In genomic region chrIV:11103501-11103900, ce11 we compare ENCODE assay signal across 2 worm cellular contexts.
TF ChIP-seq lines count a peak whose summit lies in the region.

No protein-coding gene starts in this region.

TF ChIP-seq in whole organism, L1 larva, 84 proteins besides CTCF, POLR2A, EP300 and RAD21:
- TF ChIP-seq mab-9 (GFP tag; IDR thresholded peaks at IDR 0.05; lab: Robert Waterston, UW) (no peak), nhr-85 (tag; lab: Kevin White, UChicago) (peak; percentile 61)

TF ChIP-seq in whole organism, late embryonic, 69 proteins besides CTCF, POLR2A, EP300 and RAD21:
- peak; percentile 79 for TF ChIP-seq nhr-11 (tag; optimal IDR thresholded peaks at IDR 0.05; lab: Kevin White, UChicago)
- no peak for TF ChIP-seq unc-3 (GFP tag; conservative IDR thresholded peaks at IDR 0.05; lab: Robert Waterston, UW)
- TF ChIP-seq unc-3 (tag; optimal IDR thresholded peaks at IDR 0.05; lab: Kevin White, UChicago), result no peak
- TF ChIP-seq pros-1 (tag; optimal IDR thresholded peaks at IDR 0.05; lab: Kevin White, UChicago), result no peak
- TF ChIP-seq pha-2 (tag; optimal IDR thresholded peaks at IDR 0.05; lab: Kevin White, UChicago), result no peak
- no peak for TF ChIP-seq ahr-1 (tag; optimal IDR thresholded peaks at IDR 0.05; lab: Kevin White, UChicago)
- TF ChIP-seq K02D7.2 (tag; optimal IDR thresholded peaks at IDR 0.05; lab: Kevin White, UChicago), result no peak
- TF ChIP-seq ceh-19 (GFP tag; optimal IDR thresholded peaks at IDR 0.05; lab: Kevin White, UChicago), result no peak
- no peak for TF ChIP-seq fkh-6 (tag; optimal IDR thresholded peaks at IDR 0.05; lab: Kevin White, UChicago)
TF ChIP-seq in whole organism, late embryonic: peak in this region for 1.

Comparison
In these comparisons a context has a peak if more than half of its experiments do, and no peak if none do; other contexts are left out.
1. Of the 10 proteins assayed by ChIP-seq in both whole organism, L1 larva and whole organism, late embryonic: peak only in whole organism, L1 larva: none; only in whole organism, late embryonic: nhr-11; in both: none; in neither: 9.